Fruit fly (Drosophila melanogaster) whole organism: Measurements from ENCODE around the gene spoon.

Experiments used
- CG8478 ChIP-seq: fragments of >200 bp; optimal IDR thresholded peaks from 2 replicates; lab custom pipeline; 2018; ENCODE audit warnings: inconsistent platforms
- Dll ChIP-seq: fragments of >200 bp; optimal IDR thresholded peaks from 2 replicates; lab custom pipeline; 2017
- EcR ChIP-seq, 2 experiments: fragments of >200 bp; optimal IDR thresholded peaks; 2 replicates each; lab custom pipeline; 2017; ENCODE audit warnings: missing biosample characterization in 2 of 2, missing genetic modification characterization in 2 of 2, missing genetic modification reagents in 2 of 2
- pan ChIP-seq: fragments of >200 bp; optimal IDR thresholded peaks from 2 replicates; lab custom pipeline; 2017
- psq ChIP-seq: fragments of >200 bp; optimal IDR thresholded peaks from 2 replicates; lab custom pipeline; 2017
- usp ChIP-seq: fragments of >200 bp; optimal IDR thresholded peaks from 2 replicates; lab custom pipeline; 2017; ENCODE audit warnings: missing biosample characterization, missing genetic modification characterization, mixed read lengths

Gene spoon

DNA sequence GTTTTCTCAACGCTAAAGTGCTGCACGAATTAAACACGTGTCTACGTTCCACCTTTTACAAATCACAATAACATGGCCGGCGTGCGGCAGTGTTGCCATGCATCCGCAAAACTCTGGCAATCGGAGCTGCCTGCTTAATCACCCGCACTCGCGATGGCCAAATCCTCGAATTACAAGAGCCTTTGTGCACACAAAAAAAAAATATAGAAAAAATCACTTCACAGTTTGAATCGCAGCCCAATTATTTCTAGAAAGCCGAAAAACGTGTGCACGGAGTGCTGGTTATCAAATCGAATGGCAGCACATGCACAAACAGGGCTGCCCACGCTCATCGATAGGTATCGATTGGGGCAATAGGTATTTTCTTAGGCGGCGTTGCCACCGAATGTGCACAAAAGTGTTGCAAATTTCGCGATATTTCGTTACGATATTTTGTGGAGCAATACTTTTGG lies at the start of gene spoon:
spoon (minus strand) TSS at position 300 of the 452 bp plus-strand sequence.
- TF ChIP-seq EcR (GFP tag; optimal IDR thresholded peaks at IDR 0.05; lab: Kevin White, UChicago) (no peak), usp (GFP tag; lab: Kevin White, UChicago) (no peak), Dll (no peak), psq (no peak), CG8478 (no peak), pan (lab: Kevin White, UChicago) (no peak)

DNA sequence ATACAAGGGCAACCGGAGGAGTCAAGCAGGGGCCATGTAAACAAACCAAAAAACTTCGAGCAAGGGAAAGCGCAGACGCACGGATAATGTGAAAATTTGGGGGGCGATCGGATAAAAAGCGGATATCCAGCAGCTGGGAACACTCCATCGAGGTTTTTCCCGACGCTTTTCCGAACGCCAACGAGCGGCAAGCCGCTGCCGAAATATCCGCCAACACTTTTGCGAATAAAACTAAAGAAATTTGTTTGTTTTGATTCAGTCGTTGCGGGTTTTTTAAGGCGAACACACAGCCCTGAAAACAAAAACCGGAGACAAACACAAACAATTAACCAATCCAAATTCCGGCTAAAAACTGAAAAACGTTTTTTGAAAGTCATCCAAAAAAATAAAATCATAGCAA lies 25.7 kb upstream of the spoon start, which contains the start of gene SPR:
SPR (plus strand) TSS at position 253 of the 400 bp plus-strand sequence.
- TF ChIP-seq CG8478 (no peak), Dll (no peak), psq (no peak), pan (lab: Kevin White, UChicago) (no peak), EcR (GFP tag; optimal IDR thresholded peaks at IDR 0.05; lab: Kevin White, UChicago) (no peak), usp (GFP tag; lab: Kevin White, UChicago) (no peak)

DNA sequence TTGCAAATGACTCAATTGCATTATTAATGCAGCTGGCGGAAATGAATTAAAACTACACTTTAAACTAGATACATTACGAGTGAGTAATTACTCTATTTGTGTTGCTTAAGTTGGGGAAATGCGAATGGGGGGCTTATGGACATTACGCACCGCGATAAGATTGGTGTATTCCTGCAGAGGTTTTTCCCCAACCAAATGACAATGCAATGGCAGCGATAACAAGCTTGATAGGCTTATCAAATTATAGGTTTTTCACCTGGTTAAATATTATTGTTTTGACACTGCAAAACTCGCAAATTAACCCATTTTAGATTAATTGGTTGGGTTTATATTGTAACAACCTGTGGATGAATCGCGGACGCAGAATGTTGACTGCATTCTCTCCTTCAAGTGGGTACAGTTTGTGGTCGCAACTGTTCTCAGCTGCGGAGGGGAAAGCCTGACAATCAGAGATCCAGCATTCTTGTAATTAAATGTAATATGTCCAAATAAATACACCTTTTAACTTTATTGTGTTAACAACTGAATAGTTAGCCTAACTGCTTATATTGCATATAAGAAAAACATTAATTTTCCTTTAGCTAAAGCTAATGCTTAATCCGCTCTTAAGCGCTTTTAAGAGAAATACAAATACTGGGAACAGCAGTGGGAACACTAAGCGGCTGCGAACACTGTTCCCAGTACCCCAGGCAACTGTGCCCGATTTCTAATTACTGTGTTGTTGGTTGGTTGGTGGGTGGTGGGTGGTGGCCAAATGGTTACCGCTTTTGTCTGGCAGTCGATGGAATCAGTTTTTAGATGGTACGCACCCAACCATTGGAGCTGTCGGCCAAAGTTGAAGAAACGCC lies 12.2 kb upstream of the spoon start:
- TF ChIP-seq usp (GFP tag; lab: Kevin White, UChicago) (no peak), psq (no peak), pan (lab: Kevin White, UChicago) (no peak), Dll (no peak), EcR (GFP tag; optimal IDR thresholded peaks at IDR 0.05; lab: Kevin White, UChicago) (no peak), CG8478 (no peak)

DNA sequence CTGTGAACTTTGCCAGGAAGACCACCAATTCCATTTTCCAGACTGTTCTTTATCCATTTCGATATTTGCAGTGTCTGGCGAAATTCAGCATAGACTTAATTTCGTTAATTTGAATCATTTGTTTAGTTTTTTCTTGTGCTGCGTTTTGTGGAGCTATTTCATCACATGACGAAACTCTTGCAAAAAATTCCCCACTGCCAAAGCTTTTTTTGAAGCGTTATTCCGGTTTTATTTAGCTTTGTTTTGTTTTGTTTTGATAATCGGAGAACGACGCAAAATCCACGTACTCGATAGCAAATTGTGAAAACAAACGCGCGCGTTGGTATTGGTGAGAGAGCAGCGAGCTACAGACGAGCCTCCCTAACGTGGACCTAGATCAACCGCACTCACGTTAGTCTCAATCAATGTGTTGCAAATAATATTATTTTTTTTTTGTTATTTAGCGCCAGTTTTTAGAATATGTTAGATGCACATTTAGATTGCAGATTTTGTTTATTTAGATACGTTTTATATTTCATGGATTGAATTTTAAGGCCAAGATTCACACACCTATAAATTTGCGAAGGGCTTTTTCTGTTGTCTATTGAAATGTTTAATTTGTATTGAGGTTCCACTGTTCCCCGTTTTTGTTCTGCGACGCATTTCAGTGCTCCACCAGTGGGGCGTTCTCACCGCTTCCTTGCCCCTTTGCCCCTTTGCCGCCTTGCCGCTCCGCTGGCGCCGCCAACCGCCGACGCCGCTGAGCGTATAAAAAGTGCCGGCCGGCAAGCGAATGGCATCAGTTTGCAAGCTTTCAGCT lies 9.3 kb upstream of the spoon start:
- TF ChIP-seq EcR (GFP tag; optimal IDR thresholded peaks at IDR 0.05; lab: Kevin White, UChicago): no peak

DNA sequence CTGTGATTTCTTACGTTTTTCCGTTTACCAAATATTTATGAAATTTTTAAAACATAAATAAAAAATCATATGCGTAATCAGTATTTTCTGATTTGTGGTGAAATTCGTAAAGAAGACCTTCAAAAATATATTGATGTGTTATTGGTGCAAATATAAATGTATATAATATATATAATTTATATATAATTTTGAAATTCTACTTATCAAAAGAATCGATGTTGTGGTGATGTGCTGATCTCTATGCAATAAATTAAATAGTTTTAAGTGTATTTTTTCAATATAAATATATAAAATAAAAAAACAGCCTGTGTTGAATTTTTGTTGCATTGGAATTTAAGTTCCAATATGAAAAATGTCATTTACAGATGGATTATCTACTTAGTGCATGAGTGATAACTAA lies 8.6 kb upstream of the spoon start, which contains the start of gene CG15784:
CG15784 (plus strand) TSS at position 301 of the 400 bp plus-strand sequence.
- no peak for TF ChIP-seq Dll

DNA sequence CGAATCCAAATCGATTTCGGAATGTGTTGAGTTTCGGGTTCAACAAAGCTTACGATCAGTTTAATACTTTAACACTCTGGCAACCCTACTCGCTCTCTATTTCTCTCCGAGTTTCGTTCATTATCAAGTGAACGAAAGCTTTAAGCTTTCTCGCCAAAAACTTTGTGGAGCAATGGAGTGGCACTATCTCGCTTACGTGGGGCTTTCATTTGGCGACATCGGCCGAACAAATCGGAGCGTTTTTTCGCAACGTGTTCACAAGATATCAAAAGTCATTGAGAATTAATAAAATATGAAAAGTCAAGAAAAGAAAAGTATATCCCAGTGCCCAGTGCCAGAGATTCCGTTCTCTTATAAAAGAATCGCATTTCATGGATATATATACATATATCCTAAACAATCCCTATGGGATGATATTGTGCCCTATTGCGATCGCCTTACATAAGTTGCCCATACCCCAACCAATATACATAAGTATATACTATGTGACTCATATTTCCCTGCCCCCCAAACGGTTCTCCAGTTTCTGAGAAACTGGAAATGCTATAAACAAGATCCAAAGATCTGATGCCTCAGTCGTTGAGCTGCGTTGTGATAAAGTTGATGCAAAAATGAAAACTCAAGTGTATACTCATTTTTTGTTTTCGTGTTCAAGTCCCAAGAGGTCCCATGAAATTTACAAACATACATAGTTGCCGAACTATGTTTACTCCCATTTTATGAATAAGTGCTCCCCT lies 7.8 kb upstream of the spoon start:
- TF ChIP-seq Dll (no peak), pan (lab: Kevin White, UChicago) (no peak), EcR (GFP tag; optimal IDR thresholded peaks at IDR 0.05; lab: Kevin White, UChicago) (no peak), usp (GFP tag; lab: Kevin White, UChicago) (no peak), psq (no peak), CG8478 (no peak)

DNA sequence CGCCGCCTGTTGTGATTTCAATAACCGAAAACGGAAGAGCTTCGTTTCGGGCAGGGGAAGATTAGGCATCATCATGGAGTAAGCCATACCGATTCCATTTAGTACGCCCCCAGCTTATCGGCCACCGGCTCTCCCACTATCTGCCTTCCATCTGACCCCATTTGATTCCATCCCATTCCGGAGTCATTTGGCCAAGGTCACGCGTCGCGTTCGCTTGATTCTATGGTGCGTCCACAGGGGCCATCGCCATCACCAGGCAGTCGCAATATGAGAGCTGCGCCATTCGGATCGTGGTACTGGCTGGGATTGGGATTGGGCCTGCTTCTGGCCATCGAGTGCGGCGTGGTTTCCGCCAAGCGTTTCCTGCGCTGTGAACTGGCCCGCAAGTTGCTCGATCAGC lies 6.6 kb upstream of the spoon start, which contains the start of gene CG16756:
CG16756 (plus strand) TSS at position 257 of the 400 bp plus-strand sequence.
- TF ChIP-seq pan (lab: Kevin White, UChicago) (no peak), psq (no peak), CG8478 (no peak), Dll (no peak), EcR (GFP tag; optimal IDR thresholded peaks at IDR 0.05; lab: Kevin White, UChicago) (no peak), usp (GFP tag; lab: Kevin White, UChicago) (no peak)

DNA sequence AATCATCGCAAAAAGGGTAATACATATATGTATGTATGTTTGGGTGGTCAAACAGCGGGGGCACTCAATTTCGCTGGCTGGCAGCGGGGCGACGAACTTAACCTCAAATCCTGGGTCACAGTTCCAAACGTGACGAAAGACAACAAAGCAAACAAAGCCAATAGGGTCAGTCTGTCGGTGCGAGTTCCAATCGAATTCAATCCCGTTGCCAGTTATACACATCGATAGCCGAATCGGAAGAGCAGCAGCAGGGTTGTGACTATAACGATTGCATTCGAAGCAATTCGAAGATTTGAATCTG lies 1.5 kb upstream of the spoon start:
- no peak for TF ChIP-seq psq

DNA sequence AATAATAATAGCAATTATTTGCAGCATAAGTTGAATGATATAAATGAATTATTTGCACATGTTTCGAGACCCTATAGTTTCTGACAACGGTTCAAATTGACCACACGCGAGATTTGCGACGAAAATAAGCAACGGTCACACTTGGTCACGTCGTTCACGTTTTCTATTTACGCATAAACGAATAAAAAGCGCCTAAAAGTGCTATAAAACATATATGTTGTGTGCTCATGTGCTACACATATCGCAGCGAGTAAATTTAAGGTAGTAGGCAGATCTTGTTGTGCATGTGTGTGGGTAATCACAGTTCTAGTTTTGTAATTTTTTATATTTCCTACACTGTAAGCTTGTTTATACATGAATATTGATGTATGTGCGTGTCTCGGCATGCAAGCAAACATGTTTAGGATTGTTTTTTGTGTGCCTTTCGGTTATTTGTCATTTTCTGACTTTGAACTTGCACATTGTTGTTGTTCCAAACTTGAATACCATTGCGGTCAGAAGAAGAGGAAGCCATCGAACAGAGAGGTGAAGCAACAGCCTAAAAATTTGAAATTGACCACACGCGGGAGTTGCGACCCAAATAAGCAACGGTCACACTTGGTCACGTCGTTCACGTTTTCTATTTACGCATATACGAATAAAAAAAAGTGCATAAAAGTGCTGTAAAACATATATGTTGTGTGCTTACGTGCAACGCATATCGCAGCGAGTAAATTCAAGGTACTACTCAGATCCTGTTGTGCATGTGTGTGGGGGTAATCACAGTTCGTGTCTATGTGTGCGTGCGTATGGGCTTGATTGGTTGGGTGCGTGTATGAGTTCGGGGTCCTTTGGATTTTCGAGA lies 962 bp upstream of the spoon start, which contains the start of gene Usp16-45:
Usp16-45 (plus strand) TSS at position 127 of the 844 bp plus-strand sequence.
- TF ChIP-seq pan (lab: Kevin White, UChicago): no peak
- no peak for TF ChIP-seq EcR (GFP tag; optimal IDR thresholded peaks at IDR 0.05; lab: Kevin White, UChicago)
- no peak for TF ChIP-seq Dll
- TF ChIP-seq CG8478: no peak
- no peak for TF ChIP-seq psq
- TF ChIP-seq usp (GFP tag; lab: Kevin White, UChicago): no peak

DNA sequence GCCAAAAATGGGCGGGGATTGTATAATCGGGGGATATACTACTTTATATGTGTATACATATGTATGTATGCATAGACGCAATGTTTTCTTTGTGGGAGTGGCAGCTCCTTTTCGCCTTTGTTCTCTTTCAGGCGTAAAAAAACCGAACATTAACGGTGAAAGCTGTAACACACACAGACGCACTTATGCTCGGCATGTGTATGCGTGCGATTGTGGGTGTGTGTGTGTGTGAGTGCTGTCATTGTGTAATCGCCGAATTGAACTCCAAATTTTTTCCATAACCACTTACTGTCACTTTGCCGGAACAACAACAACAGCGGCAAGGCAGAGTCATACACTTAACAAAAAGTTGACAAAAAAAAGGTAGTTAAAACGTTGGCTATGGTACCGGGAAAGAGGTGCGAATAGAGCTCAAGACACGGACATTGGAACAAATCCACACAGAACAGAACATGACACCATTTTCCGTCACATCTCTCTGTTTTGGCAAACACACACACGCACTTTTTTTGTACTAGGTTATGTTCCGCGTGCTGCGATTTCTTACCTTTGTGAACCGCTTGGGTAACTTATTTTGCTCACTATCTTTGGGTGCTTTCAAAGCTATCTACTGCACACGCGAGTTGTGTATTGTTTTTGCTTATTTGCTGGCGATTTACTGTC lies 631 bp downstream of the spoon start:
- TF ChIP-seq psq: no peak
- TF ChIP-seq EcR (GFP tag; optimal IDR thresholded peaks at IDR 0.05; lab: Kevin White, UChicago): no peak
- TF ChIP-seq usp (GFP tag; lab: Kevin White, UChicago): no peak
- TF ChIP-seq pan (lab: Kevin White, UChicago): no peak
